Worm (Caenorhabditis elegans) whole organism, L2 larva: ENCODE measurements around the gene mppb-1.

Experiments used
- C34F6.9 ChIP-seq: fragments of 150-350 bp; optimal IDR thresholded peaks from 2 replicates; lab custom pipeline; 2014; ENCODE audit warnings: missing biosample characterization, missing genetic modification characterization
- F13H6.1 ChIP-seq: sonication (generic microtip); optimal IDR thresholded peaks from 2 replicates; lab custom pipeline; 2016; ENCODE audit warnings: missing genetic modification characterization, missing compliant biosample characterization
- R02D3.7 ChIP-seq: fragments of 150-350 bp; optimal IDR thresholded peaks from 2 replicates; lab custom pipeline; 2014; ENCODE audit warnings: missing biosample characterization, missing genetic modification characterization
- alr-1 ChIP-seq: fragments of 150-350 bp; optimal IDR thresholded peaks from 2 replicates; lab custom pipeline; 2014; ENCODE audit warnings: missing biosample characterization, missing genetic modification characterization
- aly-2 ChIP-seq: fragments of 150-350 bp; optimal IDR thresholded peaks from 2 replicates; lab custom pipeline; 2014; ENCODE audit warnings: missing biosample characterization, missing genetic modification characterization
- ama-1 ChIP-seq: fragments of 150-350 bp; optimal IDR thresholded peaks from 2 replicates; lab custom pipeline; 2018; ENCODE audit warnings: inconsistent platforms
- blmp-1 ChIP-seq: sonication (generic microtip); optimal IDR thresholded peaks from 2 replicates; lab custom pipeline; 2017; ENCODE audit warnings: missing genetic modification characterization, mild to moderate bottlenecking, missing compliant biosample characterization, antibody characterized with exemption, moderate library complexity; ENCODE audit not compliant: insufficient read depth
- ceh-16 ChIP-seq: fragments of 150-350 bp; optimal IDR thresholded peaks from 2 replicates; lab custom pipeline; 2014; ENCODE audit warnings: missing biosample characterization, missing genetic modification characterization
- ceh-82 ChIP-seq: fragments of 150-350 bp; optimal IDR thresholded peaks from 2 replicates; lab custom pipeline; 2014; ENCODE audit warnings: missing biosample characterization, missing genetic modification characterization
- crh-2 ChIP-seq: sonication (generic microtip); optimal IDR thresholded peaks from 2 replicates; lab custom pipeline; 2017; ENCODE audit warnings: missing biosample characterization, missing genetic modification characterization
- dmd-4 ChIP-seq: sonication (generic microtip); optimal IDR thresholded peaks from 2 replicates; lab custom pipeline; 2017; ENCODE audit warnings: missing biosample characterization, missing genetic modification characterization
- elt-1 ChIP-seq: fragments of 150-350 bp; optimal IDR thresholded peaks from 2 replicates; lab custom pipeline; 2014; ENCODE audit warnings: missing biosample characterization, missing genetic modification characterization
- elt-3 ChIP-seq: sonication (generic microtip); optimal IDR thresholded peaks from 2 replicates; lab custom pipeline; 2017; ENCODE audit warnings: missing biosample characterization, missing genetic modification characterization
- fos-1 ChIP-seq: fragments of 150-350 bp; optimal IDR thresholded peaks from 2 replicates; lab custom pipeline; 2014; ENCODE audit warnings: missing biosample characterization, missing genetic modification characterization
- lin-13 ChIP-seq: fragments of 150-350 bp; optimal IDR thresholded peaks from 2 replicates; lab custom pipeline; 2014; ENCODE audit warnings: missing biosample characterization, missing genetic modification reagents, missing genetic modification characterization
- lin-39 ChIP-seq: fragments of 150-350 bp; optimal IDR thresholded peaks from 2 replicates; lab custom pipeline; 2014; ENCODE audit warnings: missing biosample characterization, missing genetic modification reagents, missing genetic modification characterization
- lsy-2 ChIP-seq, 2 experiments: fragments of 150-350 bp in 1 of 2; sonication (generic microtip) in 1 of 2; optimal IDR thresholded peaks; 2 replicates each; lab custom pipeline; 2014 to 2017; ENCODE audit warnings: missing biosample characterization in 2 of 2, missing genetic modification characterization in 2 of 2
- mab-5 ChIP-seq: fragments of 150-350 bp; optimal IDR thresholded peaks from 2 replicates; lab custom pipeline; 2014; ENCODE audit warnings: missing biosample characterization, missing genetic modification characterization
- mdl-1 ChIP-seq, 2 experiments: fragments of 150-350 bp in 1 of 2; sonication (generic microtip) in 1 of 2; optimal IDR thresholded peaks; 2 replicates each; lab custom pipeline; 2017; ENCODE audit warnings: missing biosample characterization in 2 of 2, missing genetic modification characterization in 2 of 2
- nhr-10 ChIP-seq: sonication (generic microtip); optimal IDR thresholded peaks from 2 replicates; lab custom pipeline; 2017; ENCODE audit warnings: missing biosample characterization, missing genetic modification characterization
- nhr-11 ChIP-seq: fragments of 150-350 bp; optimal IDR thresholded peaks from 2 replicates; lab custom pipeline; 2014; ENCODE audit warnings: missing biosample characterization, missing genetic modification characterization
- nhr-12 ChIP-seq: fragments of 150-350 bp; optimal IDR thresholded peaks from 2 replicates; lab custom pipeline; 2014; ENCODE audit warnings: missing biosample characterization, missing genetic modification characterization
- nhr-129 ChIP-seq: fragments of 150-350 bp; optimal IDR thresholded peaks from 2 replicates; lab custom pipeline; 2014; ENCODE audit warnings: missing biosample characterization, missing genetic modification characterization
- nhr-237 ChIP-seq: fragments of 150-350 bp; optimal IDR thresholded peaks from 2 replicates; lab custom pipeline; 2014; ENCODE audit warnings: missing biosample characterization, missing genetic modification characterization
- nhr-25 ChIP-seq: fragments of 150-350 bp; sonication (generic microtip); optimal IDR thresholded peaks from 3 replicates; lab custom pipeline; 2014; ENCODE audit warnings: missing biosample characterization, missing genetic modification characterization
- nhr-6 ChIP-seq: fragments of 150-350 bp; optimal IDR thresholded peaks from 2 replicates; lab custom pipeline; 2014; ENCODE audit warnings: missing biosample characterization, missing genetic modification characterization
- nhr-77 ChIP-seq: fragments of 150-350 bp; optimal IDR thresholded peaks from 2 replicates; lab custom pipeline; 2014; ENCODE audit warnings: missing biosample characterization, missing genetic modification characterization
- peb-1 ChIP-seq: fragments of 150-350 bp; optimal IDR thresholded peaks from 2 replicates; lab custom pipeline; 2014; ENCODE audit warnings: missing biosample characterization, missing genetic modification characterization
- sem-4 ChIP-seq: fragments of 150-350 bp; optimal IDR thresholded peaks from 2 replicates; lab custom pipeline; 2014; ENCODE audit warnings: missing biosample characterization, missing genetic modification reagents, missing genetic modification characterization
- sma-3 ChIP-seq: sonication (generic microtip); optimal IDR thresholded peaks from 2 replicates; lab custom pipeline; 2016; ENCODE audit warnings: missing genetic modification reagents, missing genetic modification characterization, missing compliant biosample characterization
- sma-9 ChIP-seq, 2 experiments: fragments of 150-350 bp in 1 of 2; sonication (generic microtip) in 1 of 2; optimal IDR thresholded peaks; 2 replicates each; lab custom pipeline; 2014 to 2016; ENCODE audit warnings: missing genetic modification characterization in 2 of 2, mild to moderate bottlenecking in 1 of 2, missing biosample characterization in 1 of 2, missing compliant biosample characterization in 1 of 2, missing genetic modification reagents in 1 of 2, moderate library complexity in 1 of 2
- snpc-4 ChIP-seq: fragments of 150-350 bp; optimal IDR thresholded peaks from 2 replicates; lab custom pipeline; 2014; ENCODE audit warnings: missing biosample characterization, missing genetic modification characterization
- unc-55 ChIP-seq: fragments of 150-350 bp; sonication (generic microtip); optimal IDR thresholded peaks from 3 replicates; lab custom pipeline; 2014; ENCODE audit warnings: missing biosample characterization, missing genetic modification reagents, missing genetic modification characterization
- unc-62 ChIP-seq: fragments of 150-350 bp; optimal IDR thresholded peaks from 2 replicates; lab custom pipeline; 2014; ENCODE audit warnings: missing biosample characterization, missing genetic modification reagents, missing genetic modification characterization
- zag-1 ChIP-seq: fragments of 150-350 bp; optimal IDR thresholded peaks from 2 replicates; lab custom pipeline; 2014; ENCODE audit warnings: missing biosample characterization, missing genetic modification characterization
- ztf-1 ChIP-seq: fragments of 200-800 bp; sonication (Bioruptor generic); conservative IDR thresholded peaks from 2 replicates; pipeline ENCODE4 v1.3.6; 2022; ENCODE audit warnings: missing genetic modification characterization, missing compliant biosample characterization
- ztf-11 ChIP-seq: sonication (generic microtip); optimal IDR thresholded peaks from 2 replicates; lab custom pipeline; 2017; ENCODE audit warnings: missing biosample characterization, missing genetic modification characterization
- ztf-4 ChIP-seq: fragments of 150-350 bp; optimal IDR thresholded peaks from 2 replicates; lab custom pipeline; 2014; ENCODE audit warnings: missing biosample characterization, missing genetic modification characterization

The mppb-1 gene

ce11 chrIV:9104071-9105016 lies 29.9 kb downstream of the mppb-1 start, which contains the start of the genes C01F6.14 and fem-3:
Gene C01F6.14, minus strand, starts transcription at chrIV:9104121.
Gene fem-3, plus strand, starts transcription at chrIV:9104966.
- TF ChIP-seq mab-5 (tag; lab: Kevin White, UChicago) = no peak
- peak; percentile 43 for TF ChIP-seq C34F6.9 (tag; lab: Kevin White, UChicago)
- TF ChIP-seq R02D3.7 (tag; lab: Kevin White, UChicago) = no peak
- no peak for TF ChIP-seq nhr-77
- peak; percentile 39 for TF ChIP-seq unc-55 (GFP tag; lab: Kevin White, UChicago)
- no peak for TF ChIP-seq nhr-11 (tag; lab: Kevin White, UChicago)
- TF ChIP-seq nhr-12 = no peak
- no peak for TF ChIP-seq sem-4 (tag; lab: Kevin White, UChicago)
- TF ChIP-seq fos-1 = no peak
- no peak for TF ChIP-seq aly-2 (tag; lab: Kevin White, UChicago)
- TF ChIP-seq nhr-237 = no peak
- TF ChIP-seq nhr-10 = no peak
- TF ChIP-seq nhr-6 (tag; lab: Kevin White, UChicago) = no peak
- no peak for TF ChIP-seq ztf-4 (tag; lab: Kevin White, UChicago)
- no peak for TF ChIP-seq dmd-4 (tag; lab: Kevin White, UChicago)
- TF ChIP-seq nhr-25 (tag; lab: Kevin White, UChicago) = no peak
- peak; percentile 15 for TF ChIP-seq crh-2 (tag; lab: Kevin White, UChicago)
- no peak for TF ChIP-seq elt-3 (tag; lab: Kevin White, UChicago)
- peak in 1 of 2 experiments; percentile 40 for TF ChIP-seq lsy-2 (tag; optimal IDR thresholded peaks at IDR 0.05; lab: Kevin White, UChicago)
- no peak for TF ChIP-seq ceh-16
- TF ChIP-seq elt-1 (tag; lab: Kevin White, UChicago) = no peak
- no peak for TF ChIP-seq blmp-1 (tag; lab: Kevin White, UChicago)
- no peak for TF ChIP-seq alr-1
- no peak for TF ChIP-seq ztf-11
- no peak for TF ChIP-seq unc-62
- TF ChIP-seq ceh-82 = no peak
- no peak for TF ChIP-seq ztf-1 (GFP tag; lab: Robert Waterston, UW)
- TF ChIP-seq sma-9 (GFP tag; optimal IDR thresholded peaks at IDR 0.05; lab: Kevin White, UChicago) = no peak
- TF ChIP-seq sma-9 (tag; optimal IDR thresholded peaks at IDR 0.05; lab: Kevin White, UChicago) = no peak
- TF ChIP-seq, all 48 proteins: peak for 4

- TF ChIP-seq unc-55 (GFP tag; lab: Kevin White, UChicago) (peak; percentile 58), zag-1 (no peak), dmd-4 (tag; lab: Kevin White, UChicago) (no peak), snpc-4 (tag; lab: Kevin White, UChicago) (no peak), peb-1 (tag; lab: Kevin White, UChicago) (no peak), unc-62 (no peak), ceh-82 (no peak), sma-3 (GFP tag; lab: Kevin White, UChicago) (no peak), crh-2 (tag; lab: Kevin White, UChicago) (peak; percentile 7), ztf-4 (tag; lab: Kevin White, UChicago) (no peak), mdl-1 (tag; optimal IDR thresholded peaks at IDR 0.05; lab: Kevin White, UChicago) (no peak), lin-13 (GFP tag; lab: Kevin White, UChicago) (no peak), elt-3 (tag; lab: Kevin White, UChicago) (no peak), C34F6.9 (tag; lab: Kevin White, UChicago) (peak; percentile 85), F13H6.1 (tag; lab: Kevin White, UChicago) (no peak), nhr-6 (tag; lab: Kevin White, UChicago) (no peak), lin-39 (tag; lab: Kevin White, UChicago) (no peak), ama-1 (lab: Kevin White, UChicago) (no peak), nhr-129 (tag; lab: Kevin White, UChicago) (peak; percentile 65), lsy-2 (tag; optimal IDR thresholded peaks at IDR 0.05; lab: Kevin White, UChicago) (peak in 1 of 2 experiments; percentile 70), nhr-10 (no peak), mab-5 (tag; lab: Kevin White, UChicago) (no peak), sma-9 (GFP tag; optimal IDR thresholded peaks at IDR 0.05; lab: Kevin White, UChicago) (no peak), sma-9 (tag; optimal IDR thresholded peaks at IDR 0.05; lab: Kevin White, UChicago) (no peak), fos-1 (peak; percentile 23)
Observed at ce11 chrIV:9107464-9107863, 33.0 kb downstream of the mppb-1 start.
